Worm (Caenorhabditis elegans): ENCODE measurements around the gene C27D6.1.

The C27D6.1 gene

DNA sequence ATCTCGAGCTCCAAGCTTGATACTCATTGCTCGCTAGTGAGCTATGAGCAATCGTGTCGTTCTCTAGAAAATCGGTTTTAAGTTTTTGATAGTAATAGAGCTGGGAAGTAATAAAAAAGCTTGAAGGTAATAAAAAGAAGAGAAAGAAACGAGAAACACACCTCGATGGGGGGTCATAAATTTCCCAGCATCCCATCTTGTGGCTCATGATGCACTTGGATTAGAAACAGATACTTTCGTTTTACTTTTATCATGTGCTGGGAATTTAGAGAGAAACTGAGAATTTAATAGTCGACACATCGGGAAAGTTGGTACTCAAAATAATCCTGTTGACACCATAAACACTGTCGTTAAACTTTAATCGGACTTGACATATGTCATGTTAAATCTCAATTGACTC, 48.1 kb downstream of the C27D6.1 start:
- TF ChIP-seq unc-62 (GFP tag; optimal IDR thresholded peaks at IDR 0.05) = no peak
- peak; percentile 91 for TF ChIP-seq egl-5 (tag; optimal IDR thresholded peaks at IDR 0.05)

DNA sequence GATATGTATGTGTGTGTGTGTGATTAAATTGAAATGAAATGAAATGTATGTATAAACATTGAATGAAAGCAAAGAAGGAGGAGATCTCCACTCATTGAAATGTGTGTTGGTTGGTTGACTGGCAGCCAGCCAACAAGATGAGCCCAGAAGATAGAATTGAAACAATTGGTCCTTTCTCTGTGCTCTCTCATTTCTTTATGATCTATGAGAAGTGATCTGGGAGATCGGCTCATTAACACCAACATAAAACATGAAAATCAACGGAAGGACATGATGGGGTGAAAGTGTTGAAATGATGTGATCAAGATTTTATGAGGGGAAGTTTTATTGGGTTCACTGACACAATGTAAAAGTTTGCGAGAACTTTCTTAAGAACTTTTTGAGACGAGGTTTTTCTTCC, 50.3 kb downstream of the C27D6.1 start:
- TF ChIP-seq egl-5 (tag; optimal IDR thresholded peaks at IDR 0.05) (peak; percentile 88), elt-1 (tag; optimal IDR thresholded peaks at IDR 0.05) (no peak), nfya-1 (tag; optimal IDR thresholded peaks at IDR 0.05; ENCODE audit: insufficient read depth) (peak; percentile 36), nhr-28 (tag; optimal IDR thresholded peaks at IDR 0.05) (no peak)

DNA sequence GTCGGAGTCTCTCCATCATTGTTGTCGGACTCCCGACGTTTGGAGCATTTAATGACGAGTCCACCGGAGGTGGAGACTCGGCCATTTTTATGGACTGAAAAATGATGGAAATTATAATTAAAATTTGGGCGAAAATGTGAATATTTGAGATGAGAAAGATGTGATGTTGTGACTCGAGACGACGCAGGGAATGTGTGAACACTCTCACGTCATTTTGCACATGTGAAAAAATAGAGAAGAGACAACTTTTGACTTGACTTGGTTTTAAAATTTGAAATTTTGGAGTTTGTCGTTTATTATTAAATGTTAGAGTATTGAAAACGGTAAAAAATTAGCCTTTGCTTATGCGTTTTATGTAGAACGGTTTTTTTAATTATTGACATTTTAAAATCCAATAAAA, 52.7 kb downstream of the C27D6.1 start, which contains the start of gene dsh-1:
TSS of gene dsh-1 (minus strand) at position 101 of the 400 bp plus-strand sequence.
- TF ChIP-seq egl-27 (tag; optimal IDR thresholded peaks at IDR 0.05) (no peak), lsy-12 (tag; optimal IDR thresholded peaks at IDR 0.05) (no peak), nhr-43 (tag; optimal IDR thresholded peaks at IDR 0.05; ENCODE audit: poor library complexity, severe bottlenecking) (no peak), hmg-11 (tag; optimal IDR thresholded peaks at IDR 0.05) (peak; percentile 25)

DNA sequence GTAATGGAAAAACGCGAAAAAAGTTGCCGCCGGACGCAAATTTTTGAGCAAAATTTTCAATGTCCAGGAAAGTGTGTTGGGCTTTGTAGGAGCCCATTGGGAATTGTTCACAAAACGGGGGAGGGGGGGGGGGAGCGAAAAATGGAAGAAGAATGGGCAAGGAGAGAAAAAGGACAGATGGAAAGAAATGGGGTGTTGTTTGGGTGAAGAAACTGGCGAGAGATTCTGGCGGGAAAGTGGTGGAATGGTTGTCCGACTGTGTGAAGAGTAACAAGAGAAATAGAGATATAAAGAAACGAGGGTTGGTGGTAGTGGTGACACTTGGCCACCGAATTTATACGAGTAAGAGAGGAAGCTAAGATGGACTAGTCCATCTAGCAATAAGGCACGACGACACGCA, 53.8 kb downstream of the C27D6.1 start:
- TF ChIP-seq lin-39 (tag; optimal IDR thresholded peaks at IDR 0.05) = peak; percentile 58
- no peak for TF ChIP-seq pha-4 (tag; optimal IDR thresholded peaks at IDR 0.05)
- TF ChIP-seq daf-12 (tag; optimal IDR thresholded peaks at IDR 0.05) = no peak
- TF ChIP-seq nhr-43 (tag; optimal IDR thresholded peaks at IDR 0.05; ENCODE audit: poor library complexity, severe bottlenecking) = no peak
- TF ChIP-seq tbx-2 (tag; optimal IDR thresholded peaks at IDR 0.05) = no peak
- TF ChIP-seq nhr-11 (tag; optimal IDR thresholded peaks at IDR 0.05) = no peak
- no peak for TF ChIP-seq ceh-28 (tag; optimal IDR thresholded peaks at IDR 0.05)
- peak; percentile 23 for TF ChIP-seq egl-5 (tag; optimal IDR thresholded peaks at IDR 0.05)
- peak; percentile 59 for TF ChIP-seq lin-15B (tag; optimal IDR thresholded peaks at IDR 0.05)
- TF ChIP-seq sea-2 (GFP tag; optimal IDR thresholded peaks at IDR 0.05) = no peak
- TF ChIP-seq fkh-10 (GFP tag; optimal IDR thresholded peaks at IDR 0.05) = no peak
- TF ChIP-seq egl-27 (tag; optimal IDR thresholded peaks at IDR 0.05) = no peak
- TF ChIP-seq nfya-1 (tag; optimal IDR thresholded peaks at IDR 0.05; ENCODE audit: insufficient read depth) = peak; percentile 43
- TF ChIP-seq ceh-82 (tag; optimal IDR thresholded peaks at IDR 0.05) = no peak

All from whole organism, L3 larva.